Worm (Caenorhabditis elegans) whole organism, L3 larva: Measurements from ENCODE around the gene kmo-2.

Source experiments
- aly-2 ChIP-seq: fragments of 150-350 bp; optimal IDR thresholded peaks from 2 replicates; lab custom pipeline; 2014; ENCODE audit warnings: missing biosample characterization, missing genetic modification characterization
- ama-1 ChIP-seq: fragments of 150-350 bp; optimal IDR thresholded peaks from 2 replicates; lab custom pipeline; 2018
- ceh-16 ChIP-seq: sonication (generic microtip); optimal IDR thresholded peaks from 2 replicates; lab custom pipeline; 2017; ENCODE audit warnings: missing biosample characterization, missing genetic modification characterization
- ceh-28 ChIP-seq: fragments of 150-350 bp; optimal IDR thresholded peaks from 2 replicates; lab custom pipeline; 2014; ENCODE audit warnings: missing biosample characterization, missing genetic modification reagents, missing genetic modification characterization
- ceh-82 ChIP-seq: fragments of 150-350 bp; optimal IDR thresholded peaks from 2 replicates; lab custom pipeline; 2014; ENCODE audit warnings: missing biosample characterization, missing genetic modification characterization
- ceh-9 ChIP-seq: sonication (generic microtip); optimal IDR thresholded peaks from 2 replicates; lab custom pipeline; 2018; ENCODE audit warnings: missing biosample characterization, missing genetic modification characterization
- daf-12 ChIP-seq: fragments of 150-350 bp; optimal IDR thresholded peaks from 2 replicates; lab custom pipeline; 2014; ENCODE audit warnings: missing biosample characterization, missing genetic modification reagents, missing genetic modification characterization
- egl-27 ChIP-seq: sonication (generic microtip); optimal IDR thresholded peaks from 4 replicates; lab custom pipeline; 2017; ENCODE audit warnings: missing biosample characterization, missing genetic modification reagents, missing genetic modification characterization
- egl-5 ChIP-seq: fragments of 150-350 bp; optimal IDR thresholded peaks from 2 replicates; lab custom pipeline; 2017; ENCODE audit warnings: missing biosample characterization, missing genetic modification reagents, missing genetic modification characterization, inconsistent platforms
- elt-1 ChIP-seq: fragments of 150-350 bp; optimal IDR thresholded peaks from 2 replicates; lab custom pipeline; 2014; ENCODE audit warnings: missing biosample characterization, missing genetic modification characterization
- elt-3 ChIP-seq, 3 experiments: fragments of 150-350 bp in 1 of 3; sonication (generic microtip) in 2 of 3; optimal IDR thresholded peaks; 2 replicates in 2 of 3; 4 replicates in 1 of 3; lab custom pipeline; 2014 to 2017; ENCODE audit warnings: missing biosample characterization in 3 of 3, missing genetic modification characterization in 3 of 3
- eor-1 ChIP-seq, 2 experiments: fragments of 150-350 bp; optimal IDR thresholded peaks; 2 replicates each; lab custom pipeline; 2014 to 2018; ENCODE audit warnings: missing biosample characterization in 2 of 2, missing genetic modification characterization in 2 of 2
- fkh-10 ChIP-seq: sonication (generic microtip); optimal IDR thresholded peaks from 2 replicates; lab custom pipeline; 2017; ENCODE audit warnings: missing biosample characterization, missing genetic modification reagents, missing genetic modification characterization
- fkh-2 ChIP-seq: fragments of 150-350 bp; optimal IDR thresholded peaks from 2 replicates; lab custom pipeline; 2014; ENCODE audit warnings: missing biosample characterization, missing genetic modification reagents, missing genetic modification characterization
- fos-1 ChIP-seq: fragments of 150-350 bp; optimal IDR thresholded peaks from 2 replicates; lab custom pipeline; 2014; ENCODE audit warnings: missing biosample characterization, missing genetic modification characterization
- hmg-11 ChIP-seq: sonication (generic microtip); optimal IDR thresholded peaks from 2 replicates; lab custom pipeline; 2016; ENCODE audit warnings: missing genetic modification characterization, missing compliant biosample characterization
- jun-1 ChIP-seq: fragments of 150-350 bp; optimal IDR thresholded peaks from 2 replicates; lab custom pipeline; 2014; ENCODE audit warnings: missing biosample characterization, missing genetic modification reagents, missing genetic modification characterization
- lin-15B ChIP-seq: fragments of 150-350 bp; optimal IDR thresholded peaks from 2 replicates; lab custom pipeline; 2014; ENCODE audit warnings: missing biosample characterization, missing genetic modification characterization
- lin-39 ChIP-seq: fragments of 150-350 bp; optimal IDR thresholded peaks from 2 replicates; lab custom pipeline; 2018; ENCODE audit warnings: missing biosample characterization, missing genetic modification reagents, missing genetic modification characterization
- lsy-12 ChIP-seq: sonication (generic microtip); optimal IDR thresholded peaks from 2 replicates; lab custom pipeline; 2016; ENCODE audit warnings: mild to moderate bottlenecking, missing genetic modification characterization, missing compliant biosample characterization
- mdl-1 ChIP-seq: fragments of 150-350 bp; optimal IDR thresholded peaks from 2 replicates; lab custom pipeline; 2014; ENCODE audit warnings: missing biosample characterization, missing genetic modification characterization
- mml-1 ChIP-seq: fragments of 150-350 bp; sonication (generic microtip); optimal IDR thresholded peaks from 3 replicates; lab custom pipeline; 2014; ENCODE audit warnings: missing biosample characterization, missing genetic modification characterization
- nfya-1 ChIP-seq: sonication (generic microtip); optimal IDR thresholded peaks from 2 replicates; lab custom pipeline; 2017; ENCODE audit warnings: missing genetic modification characterization, mild to moderate bottlenecking, missing compliant biosample characterization, antibody characterized with exemption, moderate library complexity; ENCODE audit not compliant: insufficient read depth
- nhr-11 ChIP-seq: fragments of 150-350 bp; optimal IDR thresholded peaks from 2 replicates; lab custom pipeline; 2014; ENCODE audit warnings: missing biosample characterization, missing genetic modification characterization
- nhr-12 ChIP-seq: fragments of 150-350 bp; optimal IDR thresholded peaks from 2 replicates; lab custom pipeline; 2014; ENCODE audit warnings: missing biosample characterization, missing genetic modification characterization
- nhr-23 ChIP-seq: fragments of 150-350 bp; optimal IDR thresholded peaks from 2 replicates; lab custom pipeline; 2014; ENCODE audit warnings: missing biosample characterization, missing genetic modification reagents, missing genetic modification characterization
- nhr-237 ChIP-seq: fragments of 150-350 bp; optimal IDR thresholded peaks from 2 replicates; lab custom pipeline; 2014; ENCODE audit warnings: missing biosample characterization, missing genetic modification characterization
- nhr-25 ChIP-seq: sonication (generic microtip); optimal IDR thresholded peaks from 2 replicates; lab custom pipeline; 2017; ENCODE audit warnings: missing biosample characterization, missing genetic modification characterization
- nhr-28 ChIP-seq: fragments of 150-350 bp; optimal IDR thresholded peaks from 2 replicates; lab custom pipeline; 2014; ENCODE audit warnings: missing biosample characterization, missing genetic modification characterization
- nhr-43 ChIP-seq: sonication (generic microtip); optimal IDR thresholded peaks from 2 replicates; lab custom pipeline; 2016; ENCODE audit warnings: mild to moderate bottlenecking, missing genetic modification characterization, missing compliant biosample characterization; ENCODE audit not compliant: poor library complexity, severe bottlenecking
- nhr-67 ChIP-seq: fragments of 150-350 bp; optimal IDR thresholded peaks from 2 replicates; lab custom pipeline; 2014; ENCODE audit warnings: missing biosample characterization, missing genetic modification characterization
- nhr-76 ChIP-seq: fragments of 150-350 bp; sonication (generic microtip); optimal IDR thresholded peaks from 5 replicates; lab custom pipeline; 2014; ENCODE audit warnings: missing biosample characterization, missing genetic modification characterization
- nhr-77 ChIP-seq: fragments of 150-350 bp; optimal IDR thresholded peaks from 2 replicates; lab custom pipeline; 2014; ENCODE audit warnings: missing biosample characterization, missing genetic modification characterization
- pha-4 ChIP-seq: fragments of 150-350 bp; optimal IDR thresholded peaks from 2 replicates; lab custom pipeline; 2014; ENCODE audit warnings: missing biosample characterization, missing genetic modification reagents, missing genetic modification characterization
- pqm-1 ChIP-seq: fragments of 150-350 bp; optimal IDR thresholded peaks from 2 replicates; lab custom pipeline; 2017; ENCODE audit warnings: missing biosample characterization, missing genetic modification characterization, inconsistent platforms
- sea-2 ChIP-seq: fragments of 150-350 bp; sonication (generic microtip); optimal IDR thresholded peaks from 4 replicates; lab custom pipeline; 2014; ENCODE audit warnings: missing biosample characterization, missing genetic modification reagents, missing genetic modification characterization
- skn-1 ChIP-seq: fragments of 150-350 bp; optimal IDR thresholded peaks from 2 replicates; lab custom pipeline; 2014; ENCODE audit warnings: missing biosample characterization, missing genetic modification characterization
- snpc-4 ChIP-seq: fragments of 150-350 bp; optimal IDR thresholded peaks from 2 replicates; lab custom pipeline; 2014; ENCODE audit warnings: missing biosample characterization, missing genetic modification characterization
- tbx-2 ChIP-seq: sonication (generic microtip); optimal IDR thresholded peaks from 2 replicates; lab custom pipeline; 2016; ENCODE audit warnings: mild to moderate bottlenecking, missing genetic modification characterization, missing compliant biosample characterization
- unc-39 ChIP-seq: sonication (generic microtip); optimal IDR thresholded peaks from 4 replicates; lab custom pipeline; 2017; ENCODE audit warnings: missing biosample characterization, missing genetic modification characterization
- unc-62 ChIP-seq: fragments of 150-350 bp; sonication (generic microtip); optimal IDR thresholded peaks from 4 replicates; lab custom pipeline; 2014; ENCODE audit warnings: missing biosample characterization, missing genetic modification reagents, missing genetic modification characterization
- zag-1 ChIP-seq: fragments of 150-350 bp; optimal IDR thresholded peaks from 2 replicates; lab custom pipeline; 2014; ENCODE audit warnings: missing biosample characterization, missing genetic modification characterization
- ztf-11 ChIP-seq: fragments of 150-350 bp; optimal IDR thresholded peaks from 2 replicates; lab custom pipeline; 2014; ENCODE audit warnings: missing biosample characterization, missing genetic modification characterization
- ztf-4 ChIP-seq: fragments of 150-350 bp; optimal IDR thresholded peaks from 2 replicates; lab custom pipeline; 2014; ENCODE audit warnings: missing biosample characterization, missing genetic modification characterization

The kmo-2 gene

DNA sequence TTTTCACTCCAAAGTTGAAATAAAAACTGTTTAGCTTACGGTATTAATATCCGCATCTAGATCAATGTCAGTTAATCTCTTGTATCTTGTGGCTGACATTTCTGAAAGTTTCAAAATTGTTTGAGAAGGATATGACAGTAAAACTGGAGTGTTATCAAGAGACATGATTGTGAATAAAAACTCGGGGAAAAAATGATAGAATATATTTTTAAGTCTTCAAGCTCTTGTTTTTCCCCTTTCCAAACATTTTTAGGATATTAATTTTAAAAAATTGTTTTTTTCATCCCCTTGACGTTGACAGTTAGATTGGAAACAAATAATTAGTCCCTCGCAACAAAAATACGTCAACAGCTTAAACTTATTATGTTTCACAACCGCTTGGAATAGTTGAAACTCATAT is 6.5 kb upstream of the kmo-2 start, which contains the start of gene R07B7.6:
R07B7.6 (minus strand) TSS at position 101 of the 400 bp plus-strand sequence.
- TF ChIP-seq lin-15B (no peak), unc-39 (tag; lab: Kevin White, UChicago) (no peak), nhr-11 (no peak), nhr-25 (no peak), ztf-4 (no peak), pqm-1 (tag; lab: Kevin White, UChicago) (no peak), nfya-1 (tag; lab: Kevin White, UChicago) (no peak), egl-5 (tag; lab: Kevin White, UChicago) (no peak), nhr-43 (tag; lab: Kevin White, UChicago) (no peak), fos-1 (tag; lab: Kevin White, UChicago) (no peak), elt-3 (tag; optimal IDR thresholded peaks at IDR 0.05; lab: Kevin White, UChicago) (no peak), snpc-4 (no peak), sea-2 (GFP tag; lab: Kevin White, UChicago) (no peak), skn-1 (no peak), unc-62 (GFP tag; lab: Kevin White, UChicago) (no peak)

DNA sequence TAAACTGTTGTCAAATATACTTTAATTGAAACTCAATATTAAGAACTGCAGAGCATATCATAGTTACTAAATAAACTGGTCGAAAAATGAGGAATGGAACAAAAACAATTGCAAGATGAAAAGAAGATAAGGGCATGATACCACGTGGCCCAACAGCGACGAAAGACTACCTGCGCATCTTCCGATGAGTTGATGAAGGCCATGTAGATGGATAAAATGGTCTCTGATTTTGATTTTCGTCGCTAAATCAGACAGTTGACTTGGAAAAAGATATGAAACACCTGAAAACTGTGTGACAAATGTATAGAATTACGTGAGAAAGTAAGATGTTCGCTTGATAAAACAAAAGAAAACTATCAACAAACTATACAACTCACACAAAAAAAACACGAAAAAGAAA is 3.1 kb upstream of the kmo-2 start:
- TF ChIP-seq ztf-4 = no peak
- no peak for TF ChIP-seq ceh-16
- peak; percentile 22 for TF ChIP-seq nhr-23
- no peak for TF ChIP-seq egl-27
- TF ChIP-seq unc-62 (GFP tag; lab: Kevin White, UChicago) = no peak
- TF ChIP-seq nhr-77 = no peak
- no peak for TF ChIP-seq fkh-2 (tag; lab: Kevin White, UChicago)
- no peak for TF ChIP-seq fos-1 (tag; lab: Kevin White, UChicago)
- no peak for TF ChIP-seq eor-1 (tag; optimal IDR thresholded peaks at IDR 0.05; lab: Kevin White, UChicago)
- TF ChIP-seq mml-1 = no peak
- TF ChIP-seq sea-2 (GFP tag; lab: Kevin White, UChicago) = no peak
- TF ChIP-seq nhr-237 (tag; lab: Kevin White, UChicago) = no peak
- no peak for TF ChIP-seq tbx-2
- peak; percentile 58 for TF ChIP-seq nhr-43 (tag; lab: Kevin White, UChicago)
- TF ChIP-seq ztf-11 (tag; lab: Kevin White, UChicago) = no peak
- TF ChIP-seq jun-1 = no peak
- no peak for TF ChIP-seq ceh-28
- no peak for TF ChIP-seq zag-1
- TF ChIP-seq hmg-11 = no peak
- TF ChIP-seq elt-1 (tag; lab: Kevin White, UChicago) = peak; percentile 55
- no peak for TF ChIP-seq lin-15B
- TF ChIP-seq fkh-10 (GFP tag; lab: Kevin White, UChicago) = no peak
- no peak for TF ChIP-seq lin-39 (tag; lab: Kevin White, UChicago)
- peak; percentile 85 for TF ChIP-seq nhr-25
- TF ChIP-seq egl-5 (tag; lab: Kevin White, UChicago) = no peak
- TF ChIP-seq ama-1 (lab: Kevin White, UChicago) = no peak
- no peak for TF ChIP-seq nhr-28 (tag; lab: Kevin White, UChicago)
- TF ChIP-seq snpc-4 = no peak
- no peak for TF ChIP-seq pqm-1 (tag; lab: Kevin White, UChicago)
- TF ChIP-seq daf-12 = no peak
- TF ChIP-seq nhr-76 (tag; lab: Kevin White, UChicago) = no peak
- no peak for TF ChIP-seq ceh-82 (tag; lab: Kevin White, UChicago)
- no peak for TF ChIP-seq nhr-67
- peak in 2 of 3 experiments; percentile 12 to 27 for TF ChIP-seq elt-3 (tag; optimal IDR thresholded peaks at IDR 0.05; lab: Kevin White, UChicago)
- peak; percentile 1 for TF ChIP-seq mdl-1 (tag; lab: Kevin White, UChicago)
- TF ChIP-seq lsy-12 = no peak
- no peak for TF ChIP-seq skn-1

DNA sequence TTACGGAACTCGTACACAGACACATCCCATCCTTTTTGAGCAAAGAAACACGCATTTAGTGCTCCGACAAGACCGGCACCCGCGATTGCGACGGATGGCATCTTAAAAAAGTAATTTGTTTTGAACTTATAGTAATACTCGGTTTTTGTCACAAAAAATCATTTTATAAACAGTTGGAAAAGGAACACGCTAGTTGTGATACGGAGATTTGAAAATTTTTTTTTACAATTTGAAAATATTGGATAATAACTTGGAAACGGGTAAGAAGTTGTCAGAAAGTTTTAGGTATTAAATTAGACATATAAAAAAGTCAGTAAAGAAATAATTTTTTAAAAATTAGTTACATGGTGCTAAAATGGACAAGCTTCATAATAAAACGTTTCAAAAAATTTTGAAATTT is 2.1 kb upstream of the kmo-2 start, which contains the start of gene kmo-1:
kmo-1 (minus strand) TSS at position 101 of the 400 bp plus-strand sequence.
- TF ChIP-seq aly-2 (tag; lab: Kevin White, UChicago) (no peak), jun-1 (no peak), ama-1 (lab: Kevin White, UChicago) (no peak), nhr-76 (tag; lab: Kevin White, UChicago) (no peak), daf-12 (no peak), nhr-237 (tag; lab: Kevin White, UChicago) (no peak), eor-1 (tag; optimal IDR thresholded peaks at IDR 0.05; lab: Kevin White, UChicago) (no peak), skn-1 (no peak), lsy-12 (no peak), zag-1 (no peak), nhr-12 (tag; lab: Kevin White, UChicago) (no peak), pha-4 (tag; lab: Kevin White, UChicago) (no peak), ceh-82 (tag; lab: Kevin White, UChicago) (no peak), ceh-9 (tag; lab: Kevin White, UChicago) (no peak), hmg-11 (no peak), ceh-28 (no peak), nhr-67 (no peak), fos-1 (tag; lab: Kevin White, UChicago) (no peak), snpc-4 (no peak), unc-62 (GFP tag; lab: Kevin White, UChicago) (no peak)
